Fruit fly (Drosophila melanogaster) whole organism, adult: ENCODE results near the gene nuf.

Source experiments
- CG11617 ChIP-seq: fragments of 200-800 bp; sonication (Bioruptor generic); optimal IDR thresholded peaks from 2 replicates; lab custom pipeline; 2017; ENCODE audit warnings: mild to moderate bottlenecking, missing biosample characterization, missing genetic modification reagents, missing genetic modification characterization
- CG12768 ChIP-seq: fragments of 200-800 bp; sonication (Bioruptor generic); optimal IDR thresholded peaks from 2 replicates; lab custom pipeline; 2017; ENCODE audit warnings: missing biosample characterization, missing genetic modification characterization, mild to moderate bottlenecking, moderate library complexity, missing genetic modification reagents
- CG14711 ChIP-seq: fragments of 200-800 bp; sonication (Bioruptor generic); optimal IDR thresholded peaks from 2 replicates; lab custom pipeline; 2018; ENCODE audit warnings: missing biosample characterization, mild to moderate bottlenecking, missing genetic modification characterization, moderate library complexity
- CG1620 ChIP-seq: fragments of 200-800 bp; sonication (Bioruptor generic); optimal IDR thresholded peaks from 2 replicates; lab custom pipeline; 2016; ENCODE audit warnings: missing biosample characterization, missing genetic modification characterization
- CG33017 ChIP-seq: fragments of 200-800 bp; sonication (Bioruptor generic); optimal IDR thresholded peaks from 2 replicates; lab custom pipeline; 2018; ENCODE audit warnings: missing biosample characterization, mild to moderate bottlenecking, missing genetic modification characterization, moderate library complexity
- CG5204 ChIP-seq: fragments of 200-800 bp; sonication (Bioruptor generic); optimal IDR thresholded peaks from 2 replicates; lab custom pipeline; 2016; ENCODE audit warnings: missing biosample characterization, missing genetic modification characterization
- CG7045 ChIP-seq: fragments of 200-800 bp; sonication (Bioruptor generic); optimal IDR thresholded peaks from 2 replicates; lab custom pipeline; 2017; ENCODE audit warnings: missing biosample characterization, mild to moderate bottlenecking, missing genetic modification characterization
- CG7101 ChIP-seq: fragments of 200-800 bp; sonication (Bioruptor generic); optimal IDR thresholded peaks from 2 replicates; lab custom pipeline; 2018; ENCODE audit warnings: missing biosample characterization, mild to moderate bottlenecking, missing genetic modification characterization, moderate library complexity
- Clk ChIP-seq: fragments of 200-800 bp; sonication (Bioruptor generic); optimal IDR thresholded peaks from 2 replicates; lab custom pipeline; 2017; ENCODE audit warnings: missing biosample characterization, missing genetic modification characterization
- Crg-1 ChIP-seq: fragments of 200-800 bp; sonication (Bioruptor generic); optimal IDR thresholded peaks from 2 replicates; lab custom pipeline; 2016; ENCODE audit warnings: missing biosample characterization, missing genetic modification characterization
- Hr96 ChIP-seq: fragments of 200-800 bp; sonication (Bioruptor generic); optimal IDR thresholded peaks from 2 replicates; lab custom pipeline; 2016; ENCODE audit warnings: missing biosample characterization, missing genetic modification characterization
- Mnt ChIP-seq: fragments of 200-800 bp; sonication (Bioruptor generic); optimal IDR thresholded peaks from 2 replicates; lab custom pipeline; 2016; ENCODE audit warnings: missing biosample characterization, mild to moderate bottlenecking, missing genetic modification characterization
- bab1 ChIP-seq: fragments of 200-800 bp; sonication (Bioruptor generic); optimal IDR thresholded peaks from 3 replicates; lab custom pipeline; 2019; ENCODE audit warnings: missing biosample characterization, mild to moderate bottlenecking, missing genetic modification characterization, moderate library complexity
- cic ChIP-seq: fragments of 200-800 bp; sonication (Bioruptor generic); optimal IDR thresholded peaks from 2 replicates; lab custom pipeline; 2017; ENCODE audit warnings: missing biosample characterization, mild to moderate bottlenecking, missing genetic modification characterization, moderate library complexity
- cnc ChIP-seq, 2 experiments: fragments of >200 bp; optimal IDR thresholded peaks; 2 replicates each; lab custom pipeline; 2017
- kay ChIP-seq: fragments of 200-800 bp; sonication (Bioruptor generic); peaks from one replicate; lab custom pipeline; 2016; ENCODE audit warnings: missing biosample characterization, missing genetic modification characterization, borderline replicate concordance
- ovo ChIP-seq: fragments of 200-800 bp; sonication (Bioruptor generic); optimal IDR thresholded peaks from 2 replicates; lab custom pipeline; 2016; ENCODE audit warnings: missing biosample characterization, missing genetic modification characterization
- pad ChIP-seq: fragments of 200-800 bp; sonication (Bioruptor generic); optimal IDR thresholded peaks from 3 replicates; lab custom pipeline; 2017; ENCODE audit warnings: missing biosample characterization, missing genetic modification characterization, mild to moderate bottlenecking, moderate library complexity, missing genetic modification reagents
- tj ChIP-seq: fragments of 200-800 bp; sonication (Bioruptor generic); optimal IDR thresholded peaks from 3 replicates; lab custom pipeline; 2017; ENCODE audit warnings: missing biosample characterization, mild to moderate bottlenecking, missing genetic modification characterization, moderate library complexity
- toe ChIP-seq: fragments of 200-800 bp; sonication (Bioruptor generic); optimal IDR thresholded peaks from 2 replicates; lab custom pipeline; 2016; ENCODE audit warnings: missing biosample characterization, missing genetic modification characterization

Gene nuf

dm6 chr3L:14173325-14173724 lies 17.3 kb upstream of the nuf start:
- TF ChIP-seq CG5204 (GFP tag; lab: Kevin White, UChicago), result no peak
- no peak for TF ChIP-seq cic (GFP tag; lab: Kevin White, UChicago)
- no peak for TF ChIP-seq CG7101 (tag; lab: Kevin White, UChicago)
- TF ChIP-seq bab1 (GFP tag; lab: Kevin White, UChicago), result no peak
- no peak for TF ChIP-seq CG33017 (tag; lab: Kevin White, UChicago)
- no peak for TF ChIP-seq CG11617 (GFP tag; lab: Kevin White, UChicago)
- TF ChIP-seq Crg-1, result no peak
- TF ChIP-seq kay (GFP tag; lab: Kevin White, UChicago), result no peak
- no peak for TF ChIP-seq tj

- TF ChIP-seq CG7101 (tag; lab: Kevin White, UChicago), result peak; percentile 28
- TF ChIP-seq CG14711 (tag; lab: Kevin White, UChicago), result no peak
- no peak for TF ChIP-seq kay (GFP tag; lab: Kevin White, UChicago)
- no peak for TF ChIP-seq CG33017 (tag; lab: Kevin White, UChicago)
- peak; percentile 3 for TF ChIP-seq CG5204 (GFP tag; lab: Kevin White, UChicago)
- TF ChIP-seq cic (GFP tag; lab: Kevin White, UChicago), result no peak
- TF ChIP-seq cnc (optimal IDR thresholded peaks at IDR 0.05; lab: Kevin White, UChicago), result no peak
- no peak for TF ChIP-seq tj
- TF ChIP-seq CG1620 (GFP tag; lab: Kevin White, UChicago), result no peak
- TF ChIP-seq bab1 (GFP tag; lab: Kevin White, UChicago), result no peak
Measured at dm6 chr3L:14174197-14174596, 16.5 kb upstream of the nuf start.

dm6 chr3L:14177476-14178179 lies 13.0 kb upstream of the nuf start:
- TF ChIP-seq Hr96 (GFP tag; lab: Kevin White, UChicago), result peak; percentile 23
- TF ChIP-seq pad, result peak; percentile 70
- TF ChIP-seq CG1620 (GFP tag; lab: Kevin White, UChicago), result no peak
- TF ChIP-seq CG7045 (GFP tag; lab: Kevin White, UChicago), result peak; percentile 8

- TF ChIP-seq CG12768 (GFP tag; lab: Kevin White, UChicago) (no peak), cic (GFP tag; lab: Kevin White, UChicago) (no peak), Mnt (no peak), CG7045 (GFP tag; lab: Kevin White, UChicago) (no peak), CG11617 (GFP tag; lab: Kevin White, UChicago) (no peak), CG7101 (tag; lab: Kevin White, UChicago) (no peak), ovo (no peak), Crg-1 (no peak), toe (GFP tag; lab: Kevin White, UChicago) (no peak), CG5204 (GFP tag; lab: Kevin White, UChicago) (no peak), kay (GFP tag; lab: Kevin White, UChicago) (no peak), CG1620 (GFP tag; lab: Kevin White, UChicago) (no peak), pad (no peak)
Measured at dm6 chr3L:14178520-14178919, 12.2 kb upstream of the nuf start, which contains the start of gene D. Gene D, minus strand, starts transcription at chr3L:14178620.

- TF ChIP-seq Clk (GFP tag; lab: Kevin White, UChicago) (no peak), CG12768 (GFP tag; lab: Kevin White, UChicago) (no peak), CG14711 (tag; lab: Kevin White, UChicago) (no peak), tj (no peak), bab1 (GFP tag; lab: Kevin White, UChicago) (no peak), Hr96 (GFP tag; lab: Kevin White, UChicago) (no peak), CG7101 (tag; lab: Kevin White, UChicago) (no peak), CG33017 (tag; lab: Kevin White, UChicago) (no peak), CG1620 (GFP tag; lab: Kevin White, UChicago) (no peak), CG7045 (GFP tag; lab: Kevin White, UChicago) (no peak), ovo (no peak), cnc (optimal IDR thresholded peaks at IDR 0.05; lab: Kevin White, UChicago) (no peak), pad (no peak), Mnt (no peak), CG11617 (GFP tag; lab: Kevin White, UChicago) (no peak), toe (GFP tag; lab: Kevin White, UChicago) (no peak)
Measured at dm6 chr3L:14185049-14185448, 5.6 kb upstream of the nuf start.

dm6 chr3L:14189431-14189830 lies 1.2 kb upstream of the nuf start, which contains the start of gene nan:
Gene nan, minus strand, starts transcription at chr3L:14189648.
- no peak for TF ChIP-seq cic (GFP tag; lab: Kevin White, UChicago)
- TF ChIP-seq CG1620 (GFP tag; lab: Kevin White, UChicago), result no peak
- no peak for TF ChIP-seq CG12768 (GFP tag; lab: Kevin White, UChicago)
- TF ChIP-seq bab1 (GFP tag; lab: Kevin White, UChicago), result no peak
